Worm (Caenorhabditis elegans) whole organism, L4 larva: ENCODE results near the gene gnrr-2.

Experiments used
- F26F4.8 ChIP-seq: fragments of 200-800 bp; sonication (Bioruptor generic); conservative IDR thresholded peaks from 2 replicates; pipeline ENCODE4 v1.3.6; 2022; ENCODE audit warnings: missing genetic modification characterization, missing compliant biosample characterization
- F37D6.2 ChIP-seq: sonication (generic microtip); optimal IDR thresholded peaks from 2 replicates; lab custom pipeline; 2016; ENCODE audit warnings: mild to moderate bottlenecking, missing genetic modification characterization, missing compliant biosample characterization
- F49E8.2 ChIP-seq: sonication (generic microtip); optimal IDR thresholded peaks from 2 replicates; lab custom pipeline; 2016; ENCODE audit warnings: missing compliant biosample characterization, mild to moderate bottlenecking, missing genetic modification characterization, borderline replicate concordance
- R02D3.7 ChIP-seq: fragments of 150-350 bp; sonication (generic microtip); optimal IDR thresholded peaks from 3 replicates; lab custom pipeline; 2014; ENCODE audit warnings: missing biosample characterization, missing genetic modification characterization
- Y75B8A.6 ChIP-seq: fragments of 200-800 bp; sonication (Bioruptor generic); IDR thresholded peaks from 2 replicates; pipeline ENCODE4 v1.3.6; 2022; ENCODE audit warnings: missing genetic modification reagents, missing genetic modification characterization, missing compliant biosample characterization
- ZK546.5 ChIP-seq, 2 experiments: sonication (generic microtip); optimal IDR thresholded peaks; 2 replicates each; lab custom pipeline; 2017; ENCODE audit warnings: missing biosample characterization in 2 of 2, missing genetic modification characterization in 2 of 2
- aha-1 ChIP-seq: fragments of 150-350 bp; peaks from one replicate; lab custom pipeline; 2014; ENCODE audit warnings: missing biosample characterization, missing genetic modification characterization
- attf-4 ChIP-seq: sonication (generic microtip); optimal IDR thresholded peaks from 3 replicates; lab custom pipeline; 2017; ENCODE audit warnings: missing biosample characterization, missing genetic modification characterization
- ceh-28 ChIP-seq: fragments of 150-350 bp; optimal IDR thresholded peaks from 2 replicates; lab custom pipeline; 2014; ENCODE audit warnings: missing biosample characterization, missing genetic modification reagents, missing genetic modification characterization
- ceh-32 ChIP-seq: sonication (generic microtip); optimal IDR thresholded peaks from 2 replicates; lab custom pipeline; 2016; ENCODE audit warnings: mild to moderate bottlenecking, missing genetic modification characterization, missing compliant biosample characterization; ENCODE audit not compliant: poor library complexity
- ceh-44 ChIP-seq: fragments of 200-800 bp; sonication (Bioruptor generic); IDR thresholded peaks from 2 replicates; pipeline ENCODE4 v1.3.6; 2022; ENCODE audit warnings: missing genetic modification reagents, missing genetic modification characterization, missing compliant biosample characterization
- ces-1 ChIP-seq: fragments of 150-350 bp; sonication (generic microtip); optimal IDR thresholded peaks from 4 replicates; lab custom pipeline; 2014; ENCODE audit warnings: missing biosample characterization, missing genetic modification reagents, missing genetic modification characterization
- ctbp-1 ChIP-seq: fragments of 200-800 bp; sonication (Bioruptor generic); IDR thresholded peaks from 2 replicates; pipeline ENCODE4 v1.3.6; 2022; ENCODE audit warnings: missing genetic modification reagents, missing genetic modification characterization, missing compliant biosample characterization
- daf-12 ChIP-seq: fragments of 150-350 bp; optimal IDR thresholded peaks from 2 replicates; lab custom pipeline; 2014; ENCODE audit warnings: missing biosample characterization, missing genetic modification reagents, missing genetic modification characterization
- daf-16 ChIP-seq, 3 experiments: sonication (generic microtip); optimal IDR thresholded peaks; 2 replicates each; lab custom pipeline; 2016 to 2017; ENCODE audit warnings: missing genetic modification characterization in 3 of 3, missing genetic modification reagents in 3 of 3, mild to moderate bottlenecking in 2 of 3, missing compliant biosample characterization in 2 of 3, missing biosample characterization in 1 of 3, moderate library complexity in 1 of 3
- daf-8 ChIP-seq: fragments of 200-800 bp; sonication (Bioruptor generic); IDR thresholded peaks from 2 replicates; pipeline ENCODE4 v1.3.6; 2022; ENCODE audit warnings: missing genetic modification characterization, missing compliant biosample characterization
- dmd-6 ChIP-seq: fragments of 200-800 bp; sonication (Bioruptor generic); IDR thresholded peaks from 2 replicates; pipeline ENCODE4 v1.3.6; 2022; ENCODE audit warnings: missing genetic modification reagents, missing genetic modification characterization, missing compliant biosample characterization
- dpl-1 ChIP-seq: fragments of 150-350 bp; optimal IDR thresholded peaks from 2 replicates; lab custom pipeline; 2014; ENCODE audit warnings: missing biosample characterization, missing genetic modification reagents, missing genetic modification characterization
- duxl-1 ChIP-seq: sonication (generic microtip); optimal IDR thresholded peaks from 2 replicates; lab custom pipeline; 2016; ENCODE audit warnings: mild to moderate bottlenecking, missing genetic modification characterization, moderate library complexity, missing compliant biosample characterization; ENCODE audit not compliant: poor library complexity
- fkh-10 ChIP-seq: fragments of 150-350 bp; optimal IDR thresholded peaks from 2 replicates; lab custom pipeline; 2014; ENCODE audit warnings: missing biosample characterization, missing genetic modification reagents, missing genetic modification characterization
- hif-1 ChIP-seq, 2 experiments: sonication (generic microtip); optimal IDR thresholded peaks; 2 replicates each; lab custom pipeline; 2016 to 2017; ENCODE audit warnings: missing compliant biosample characterization in 2 of 2, missing genetic modification characterization in 2 of 2, missing genetic modification reagents in 2 of 2, missing genotype in 2 of 2, mild to moderate bottlenecking in 1 of 2
- hlh-11 ChIP-seq: fragments of 200-800 bp; sonication (Bioruptor generic); optimal IDR thresholded peaks from 2 replicates; lab custom pipeline; 2018; ENCODE audit warnings: mild to moderate bottlenecking, missing genetic modification characterization, missing compliant biosample characterization
- hmg-1.1 ChIP-seq: fragments of 200-800 bp; sonication (Bioruptor generic); IDR thresholded peaks from 2 replicates; pipeline ENCODE4 v1.3.6; 2022; ENCODE audit warnings: missing genetic modification reagents, missing genetic modification characterization, missing compliant biosample characterization
- jun-1 ChIP-seq: fragments of 150-350 bp; optimal IDR thresholded peaks from 2 replicates; lab custom pipeline; 2014; ENCODE audit warnings: missing biosample characterization, missing genetic modification reagents, missing genetic modification characterization
- lin-13 ChIP-seq: fragments of 150-350 bp; optimal IDR thresholded peaks from 2 replicates; lab custom pipeline; 2014; ENCODE audit warnings: missing biosample characterization, missing genetic modification reagents, missing genetic modification characterization
- lin-29 ChIP-seq: fragments of 200-800 bp; sonication (Bioruptor generic); IDR thresholded peaks from 2 replicates; pipeline ENCODE4 v1.3.6; 2022; ENCODE audit warnings: missing genetic modification reagents, missing genetic modification characterization, missing compliant biosample characterization
- lin-39 ChIP-seq: fragments of 150-350 bp; optimal IDR thresholded peaks from 2 replicates; lab custom pipeline; 2014; ENCODE audit warnings: missing biosample characterization, missing genetic modification reagents, missing genetic modification characterization
- madf-5 ChIP-seq, 2 experiments: fragments of 200-800 bp; sonication (Bioruptor generic); IDR thresholded peaks; 2 replicates each; pipeline ENCODE4 v1.3.6; 2022; ENCODE audit warnings: missing compliant biosample characterization in 2 of 2, missing genetic modification characterization in 2 of 2
- mep-1 ChIP-seq: fragments of 150-350 bp; sonication (generic microtip); optimal IDR thresholded peaks from 3 replicates; lab custom pipeline; 2014; ENCODE audit warnings: missing biosample characterization, missing genetic modification characterization
- nhr-10 ChIP-seq: fragments of 150-350 bp; optimal IDR thresholded peaks from 2 replicates; lab custom pipeline; 2014; ENCODE audit warnings: missing biosample characterization, missing genetic modification characterization
- nhr-11 ChIP-seq: fragments of 150-350 bp; optimal IDR thresholded peaks from 2 replicates; lab custom pipeline; 2014; ENCODE audit warnings: missing biosample characterization, missing genetic modification characterization
- nhr-237 ChIP-seq: sonication (generic microtip); optimal IDR thresholded peaks from 2 replicates; lab custom pipeline; 2017; ENCODE audit warnings: missing biosample characterization, missing genetic modification characterization
- nhr-25 ChIP-seq: sonication (generic microtip); optimal IDR thresholded peaks from 2 replicates; lab custom pipeline; 2017; ENCODE audit warnings: missing genetic modification characterization, mild to moderate bottlenecking, missing compliant biosample characterization, antibody characterized with exemption, moderate library complexity, borderline replicate concordance; ENCODE audit not compliant: insufficient read depth
- nhr-48 ChIP-seq: sonication (generic microtip); optimal IDR thresholded peaks from 2 replicates; lab custom pipeline; 2016; ENCODE audit warnings: mild to moderate bottlenecking, missing genetic modification characterization, missing compliant biosample characterization
- nhr-76 ChIP-seq: fragments of 150-350 bp; optimal IDR thresholded peaks from 2 replicates; lab custom pipeline; 2014; ENCODE audit warnings: missing biosample characterization, missing genetic modification characterization
- nhr-77 ChIP-seq: fragments of 150-350 bp; optimal IDR thresholded peaks from 2 replicates; lab custom pipeline; 2014; ENCODE audit warnings: missing biosample characterization, missing genetic modification characterization
- pha-4 ChIP-seq, 2 experiments: fragments of 150-350 bp in 1 of 2; fragments of 200-800 bp in 1 of 2; sonication (Bioruptor generic) in 1 of 2; IDR thresholded peaks in 1 of 2; optimal IDR thresholded peaks in 1 of 2; 2 replicates each; pipeline versions ENCODE4 v1.3.6 to Lab custom; 2014 to 2022; ENCODE audit warnings: missing genetic modification characterization in 2 of 2, missing genetic modification reagents in 2 of 2, missing biosample characterization in 1 of 2, missing compliant biosample characterization in 1 of 2
- php-3 ChIP-seq: fragments of 200-800 bp; sonication (Bioruptor generic); IDR thresholded peaks from 2 replicates; pipeline ENCODE4 v1.3.6; 2022; ENCODE audit warnings: missing genetic modification reagents, missing genetic modification characterization, missing compliant biosample characterization
- pqm-1 ChIP-seq: sonication (generic microtip); optimal IDR thresholded peaks from 2 replicates; lab custom pipeline; 2017; ENCODE audit warnings: missing biosample characterization, missing genetic modification characterization
- rbr-2 ChIP-seq: sonication (generic microtip); optimal IDR thresholded peaks from 2 replicates; lab custom pipeline; 2016; ENCODE audit warnings: missing genotype, missing genetic modification characterization, missing compliant biosample characterization
- snpc-1.2 ChIP-seq: fragments of 200-800 bp; sonication (Bioruptor generic); IDR thresholded peaks from 2 replicates; pipeline ENCODE4 v1.3.6; 2022; ENCODE audit warnings: missing genetic modification reagents, missing genetic modification characterization, missing compliant biosample characterization
- spr-1 ChIP-seq: sonication (generic microtip); optimal IDR thresholded peaks from 2 replicates; lab custom pipeline; 2016; ENCODE audit warnings: mild to moderate bottlenecking, missing genetic modification characterization, missing compliant biosample characterization
- tag-97 ChIP-seq: fragments of 200-800 bp; sonication (Bioruptor generic); IDR thresholded peaks from 2 replicates; pipeline ENCODE4 v1.3.6; 2022; ENCODE audit warnings: missing genetic modification characterization, missing compliant biosample characterization
- unc-130 ChIP-seq: sonication (generic microtip); optimal IDR thresholded peaks from 2 replicates; lab custom pipeline; 2016; ENCODE audit warnings: missing genetic modification reagents, missing genetic modification characterization, missing compliant biosample characterization
- unc-62 ChIP-seq, 3 experiments: fragments of 150-350 bp in 1 of 3; sonication (generic microtip); optimal IDR thresholded peaks in 2 of 3; peaks in 1 of 3; 1 replicate in 1 of 3; 2 replicates in 2 of 3; lab custom pipeline; 2014 to 2017; ENCODE audit warnings: missing biosample characterization in 3 of 3, missing genetic modification characterization in 3 of 3, missing genetic modification reagents in 3 of 3, missing genotype in 1 of 3
- zag-1 ChIP-seq: fragments of 150-350 bp; optimal IDR thresholded peaks from 2 replicates; lab custom pipeline; 2014; ENCODE audit warnings: missing biosample characterization, missing genetic modification characterization
- zfp-2 ChIP-seq: sonication (generic microtip); optimal IDR thresholded peaks from 2 replicates; lab custom pipeline; 2016; ENCODE audit warnings: mild to moderate bottlenecking, missing genetic modification characterization, missing compliant biosample characterization
- zip-2 ChIP-seq: fragments of 150-350 bp; optimal IDR thresholded peaks from 2 replicates; lab custom pipeline; 2014; ENCODE audit warnings: missing biosample characterization, missing genetic modification characterization
- ztf-11 ChIP-seq: fragments of 150-350 bp; optimal IDR thresholded peaks from 2 replicates; lab custom pipeline; 2014; ENCODE audit warnings: missing biosample characterization, missing genetic modification characterization
- ztf-7 ChIP-seq: fragments of 150-350 bp; optimal IDR thresholded peaks from 2 replicates; lab custom pipeline; 2014; ENCODE audit warnings: missing biosample characterization, missing genetic modification characterization

The gnrr-2 gene

DNA sequence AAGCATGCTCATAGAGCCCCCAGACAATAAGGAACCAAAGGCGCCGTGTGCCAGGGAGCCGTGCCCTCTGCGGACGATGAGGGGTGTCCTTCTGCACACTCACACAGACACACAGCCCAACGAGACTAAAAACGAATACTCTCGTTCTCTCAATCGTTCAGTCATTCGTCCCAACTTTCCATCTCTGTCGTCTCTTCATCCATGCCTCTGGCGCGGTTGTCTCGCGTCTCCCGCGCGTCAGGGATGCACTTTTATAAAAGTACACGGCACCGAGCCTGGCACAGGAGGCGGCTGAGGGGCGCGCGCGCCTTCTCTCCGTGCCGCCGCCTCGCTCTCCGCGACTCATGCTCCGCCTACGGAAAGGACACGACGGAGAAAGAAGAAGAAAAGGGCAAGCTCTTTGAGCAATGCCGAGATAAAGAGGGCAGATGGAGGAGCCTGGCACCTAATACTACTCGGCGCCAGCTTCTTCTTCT is 42.3 kb upstream of the gnrr-2 start (continued):
- TF ChIP-seq ctbp-1 (GFP tag; lab: Robert Waterston, UW) (peak; percentile 90), nhr-237 (tag; lab: Kevin White, UChicago) (no peak), dmd-6 (peak; percentile 55), madf-5 (GFP tag; IDR thresholded peaks at IDR 0.05; lab: Robert Waterston, UW) (no peak), zag-1 (tag; lab: Kevin White, UChicago) (no peak), nhr-11 (tag; lab: Kevin White, UChicago) (peak; percentile 64), lin-39 (tag; lab: Kevin White, UChicago) (no peak), nhr-10 (peak; percentile 81), zip-2 (peak; percentile 6), dpl-1 (GFP tag; lab: Kevin White, UChicago) (peak; percentile 44), fkh-10 (GFP tag; lab: Kevin White, UChicago) (peak; percentile 52), mep-1 (tag; lab: Kevin White, UChicago) (peak; percentile 81), zfp-2 (no peak), unc-130 (GFP tag; lab: Kevin White, UChicago) (no peak), hlh-11 (tag; lab: Kevin White, UChicago) (peak; percentile 96), hif-1 (tag; optimal IDR thresholded peaks at IDR 0.05; lab: Kevin White, UChicago) (peak in 1 of 2 experiments; percentile 82), daf-12 (tag; lab: Kevin White, UChicago) (peak; percentile 46), pha-4 (GFP tag; IDR thresholded peaks at IDR 0.05; lab: Robert Waterston, UW) (peak; percentile 74; the same call in 1 of the 2 replicates), pha-4 (tag; optimal IDR thresholded peaks at IDR 0.05; lab: Kevin White, UChicago) (no peak), daf-16 (GFP tag; optimal IDR thresholded peaks at IDR 0.05; lab: Kevin White, UChicago) (peak; percentile 44 to 58), daf-16 (tag; optimal IDR thresholded peaks at IDR 0.05; lab: Kevin White, UChicago) (peak; percentile 69), snpc-1.2 (GFP tag; lab: Robert Waterston, UW) (no peak), aha-1 (tag; lab: Kevin White, UChicago) (peak; percentile 96), rbr-2 (tag; lab: Kevin White, UChicago) (peak; percentile 87), nhr-25 (peak; percentile 22), F37D6.2 (peak; percentile 87), F49E8.2 (tag; lab: Kevin White, UChicago) (no peak), ztf-7 (tag; lab: Kevin White, UChicago) (no peak), Y75B8A.6 (GFP tag; lab: Robert Waterston, UW) (no peak), lin-29 (GFP tag; lab: Robert Waterston, UW) (no peak), duxl-1 (tag; lab: Kevin White, UChicago) (peak; percentile 27), php-3 (peak; percentile 68; the same call in 1 of the 2 replicates), tag-97 (no peak), ceh-44 (peak; percentile 21; the same call in 1 of the 2 replicates), spr-1 (peak; percentile 70), daf-8 (GFP tag; lab: Robert Waterston, UW) (no peak), pqm-1 (tag; lab: Kevin White, UChicago) (no peak), hmg-1.1 (GFP tag; lab: Robert Waterston, UW) (peak; percentile 92), nhr-76 (tag; lab: Kevin White, UChicago) (no peak), nhr-77 (no peak), ceh-32 (tag; lab: Kevin White, UChicago) (peak; percentile 65), attf-4 (tag; lab: Kevin White, UChicago) (peak; percentile 45), nhr-48 (tag; lab: Kevin White, UChicago) (peak; percentile 87), ztf-11 (tag; lab: Kevin White, UChicago) (no peak), unc-62 (GFP tag; optimal IDR thresholded peaks at IDR 0.05 in 1 of 2; lab: Kevin White, UChicago) (peak in 1 of 2 experiments; percentile 52), unc-62 (tag; optimal IDR thresholded peaks at IDR 0.05; lab: Kevin White, UChicago) (no peak), ces-1 (GFP tag; lab: Kevin White, UChicago) (peak; percentile 22), jun-1 (tag; lab: Kevin White, UChicago) (no peak), ZK546.5 (tag; optimal IDR thresholded peaks at IDR 0.05; lab: Kevin White, UChicago) (no peak), lin-13 (GFP tag; lab: Kevin White, UChicago) (peak; percentile 33), R02D3.7 (tag; lab: Kevin White, UChicago) (no peak), ceh-28 (tag; lab: Kevin White, UChicago) (no peak), F26F4.8 (GFP tag; lab: Robert Waterston, UW) (no peak)
